Fruit fly (Drosophila melanogaster) whole organism, embryonic: ENCODE measurements around the gene Vm32E.

Experiments used
- Ada2b ChIP-seq: fragments of 200-800 bp; sonication (Bioruptor generic); IDR thresholded peaks from 2 replicates; pipeline ENCODE4 v1.3.6; 2022; ENCODE audit warnings: missing biosample characterization, missing genetic modification characterization
- Bteb2 ChIP-seq: fragments of 200-800 bp; sonication (Bioruptor generic); optimal IDR thresholded peaks from 2 replicates; lab custom pipeline; 2016; ENCODE audit warnings: missing biosample characterization, missing genetic modification characterization
- CG10267 ChIP-seq: fragments of 200-800 bp; sonication (Bioruptor generic); optimal IDR thresholded peaks from 2 replicates; lab custom pipeline; 2018; ENCODE audit warnings: missing biosample characterization, mild to moderate bottlenecking, missing genetic modification characterization, moderate library complexity
- CG10462 ChIP-seq: fragments of 200-800 bp; sonication (Bioruptor generic); optimal IDR thresholded peaks from 2 replicates; lab custom pipeline; 2016; ENCODE audit warnings: missing biosample characterization, missing genetic modification characterization
- CG11456 ChIP-seq: fragments of 200-800 bp; sonication (Bioruptor generic); IDR thresholded peaks from 3 replicates; pipeline ENCODE4 v1.3.6; 2022; ENCODE audit warnings: missing biosample characterization, missing genetic modification characterization
- CG11504 ChIP-seq: fragments of 200-800 bp; sonication (Bioruptor generic); optimal IDR thresholded peaks from 3 replicates; lab custom pipeline; 2019; ENCODE audit warnings: missing biosample characterization, mild to moderate bottlenecking, missing genetic modification characterization, moderate library complexity
- CG14965 ChIP-seq: fragments of 200-800 bp; sonication (Bioruptor generic); optimal IDR thresholded peaks from 2 replicates; lab custom pipeline; 2016; ENCODE audit warnings: missing biosample characterization, missing genetic modification characterization, borderline replicate concordance
- CG15011 ChIP-seq: fragments of 200-800 bp; sonication (Bioruptor generic); optimal IDR thresholded peaks from 3 replicates; lab custom pipeline; 2018; ENCODE audit warnings: missing biosample characterization, mild to moderate bottlenecking, missing genetic modification characterization
- CG17829 ChIP-seq: fragments of 200-800 bp; optimal IDR thresholded peaks from 2 replicates; lab custom pipeline; 2019; ENCODE audit warnings: missing biosample characterization, mild to moderate bottlenecking, missing genetic modification characterization, moderate library complexity
- CG1832 ChIP-seq: fragments of 200-800 bp; sonication (Bioruptor generic); optimal IDR thresholded peaks from 2 replicates; lab custom pipeline; 2017; ENCODE audit warnings: missing biosample characterization, mild to moderate bottlenecking, missing genetic modification characterization, inconsistent platforms
- CG31365 ChIP-seq: fragments of 200-800 bp; sonication (Bioruptor generic); optimal IDR thresholded peaks from 2 replicates; lab custom pipeline; 2018; ENCODE audit warnings: missing biosample characterization, mild to moderate bottlenecking, missing genetic modification characterization
- CG32772 ChIP-seq: fragments of 200-800 bp; sonication (Bioruptor generic); IDR thresholded peaks from 2 replicates; pipeline ENCODE4 v1.3.6; 2022; ENCODE audit warnings: missing biosample characterization, missing genetic modification characterization
- CG34224 ChIP-seq: fragments of 200-800 bp; sonication (Bioruptor generic); IDR thresholded peaks from 3 replicates; pipeline ENCODE4 v1.3.6; 2022; ENCODE audit warnings: missing biosample characterization, missing genetic modification characterization; ENCODE audit not compliant: partially characterized antibody
- CG6689 ChIP-seq: fragments of 200-800 bp; sonication (Bioruptor generic); IDR thresholded peaks from 2 replicates; pipeline ENCODE4 v1.3.6; 2022; ENCODE audit warnings: missing biosample characterization, missing genetic modification characterization
- CG7928 ChIP-seq: fragments of 200-800 bp; sonication (Bioruptor generic); optimal IDR thresholded peaks from 2 replicates; lab custom pipeline; 2017; ENCODE audit warnings: missing biosample characterization, mild to moderate bottlenecking, missing genetic modification characterization
- CTCF ChIP-seq: fragments of 200-800 bp; sonication (Bioruptor generic); optimal IDR thresholded peaks from 2 replicates; lab custom pipeline; 2017; ENCODE audit warnings: missing biosample characterization, mild to moderate bottlenecking, missing genetic modification characterization, moderate library complexity
- Dip2 ChIP-seq: fragments of 200-800 bp; sonication (Bioruptor generic); IDR thresholded peaks from 2 replicates; pipeline ENCODE4 v1.3.6; 2022; ENCODE audit warnings: missing biosample characterization, missing genetic modification characterization
- Doc2 ChIP-seq: fragments of 200-800 bp; sonication (Bioruptor generic); IDR thresholded peaks from 2 replicates; pipeline ENCODE4 v1.3.6; 2022; ENCODE audit warnings: missing biosample characterization, missing genetic modification characterization
- E2f2 ChIP-seq: fragments of 200-800 bp; sonication (Bioruptor generic); IDR thresholded peaks from 2 replicates; pipeline ENCODE4 v1.3.6; 2022; ENCODE audit warnings: missing biosample characterization, missing genetic modification characterization
- Fer2 ChIP-seq: fragments of 200-800 bp; sonication (Bioruptor generic); optimal IDR thresholded peaks from 2 replicates; lab custom pipeline; 2018; ENCODE audit warnings: missing biosample characterization, mild to moderate bottlenecking, missing genetic modification characterization, moderate library complexity
- Gsc ChIP-seq: fragments of 200-800 bp; sonication (Bioruptor generic); IDR thresholded peaks from 2 replicates; pipeline ENCODE4 v1.3.6; 2022; ENCODE audit warnings: missing biosample characterization, missing genetic modification characterization
- HLH4C ChIP-seq: fragments of 200-800 bp; sonication (Bioruptor generic); IDR thresholded peaks from 3 replicates; pipeline ENCODE4 v1.3.6; 2022; ENCODE audit warnings: missing biosample characterization, missing genetic modification characterization; ENCODE audit not compliant: partially characterized antibody
- Hr51 ChIP-seq, 2 experiments: fragments of 200-800 bp; sonication (Bioruptor generic); optimal IDR thresholded peaks; 2 replicates in 1 of 2; 3 replicates in 1 of 2; lab custom pipeline; 2016 to 2018; ENCODE audit warnings: missing biosample characterization in 2 of 2, missing genetic modification characterization in 2 of 2, mild to moderate bottlenecking in 1 of 2, moderate library complexity in 1 of 2
- Lim3 ChIP-seq: fragments of 200-800 bp; sonication (Bioruptor generic); IDR thresholded peaks from 2 replicates; pipeline ENCODE4 v1.3.6; 2022; ENCODE audit warnings: missing biosample characterization, missing genetic modification characterization
- MESR4 ChIP-seq: fragments of 200-800 bp; sonication (Bioruptor generic); optimal IDR thresholded peaks from 2 replicates; lab custom pipeline; 2018; ENCODE audit warnings: missing biosample characterization, mild to moderate bottlenecking, missing genetic modification characterization, moderate library complexity
- Max ChIP-seq: fragments of 200-800 bp; sonication (Bioruptor generic); optimal IDR thresholded peaks from 2 replicates; lab custom pipeline; 2016; ENCODE audit warnings: missing biosample characterization, mild to moderate bottlenecking, missing genetic modification characterization
- Optix ChIP-seq: fragments of 200-800 bp; sonication (Bioruptor generic); IDR thresholded peaks from 3 replicates; pipeline ENCODE4 v1.3.6; 2022; ENCODE audit warnings: missing biosample characterization, missing genetic modification characterization
- PHDP ChIP-seq: fragments of 200-800 bp; sonication (Bioruptor generic); optimal IDR thresholded peaks from 3 replicates; lab custom pipeline; 2018; ENCODE audit warnings: missing biosample characterization, mild to moderate bottlenecking, missing genetic modification characterization, moderate library complexity
- Sox100B ChIP-seq: fragments of 200-800 bp; sonication (Bioruptor generic); optimal IDR thresholded peaks from 3 replicates; lab custom pipeline; 2018; ENCODE audit warnings: missing biosample characterization, mild to moderate bottlenecking, missing genetic modification characterization
- Vsx1 ChIP-seq: fragments of 200-800 bp; sonication (Bioruptor generic); optimal IDR thresholded peaks from 2 replicates; lab custom pipeline; 2017; ENCODE audit warnings: missing biosample characterization, mild to moderate bottlenecking, missing genetic modification characterization, missing genetic modification reagents
- ab ChIP-seq: fragments of 200-800 bp; sonication (Bioruptor generic); optimal IDR thresholded peaks from 2 replicates; lab custom pipeline; 2016; ENCODE audit warnings: missing biosample characterization, missing genetic modification characterization
- ap ChIP-seq: fragments of 200-800 bp; sonication (Bioruptor generic); IDR thresholded peaks from 2 replicates; pipeline ENCODE4 v1.3.6; 2022; ENCODE audit warnings: missing biosample characterization, missing genetic modification characterization
- bbx ChIP-seq: fragments of 200-800 bp; sonication (Bioruptor generic); IDR thresholded peaks from 2 replicates; pipeline ENCODE4 v1.3.6; 2022; ENCODE audit warnings: missing biosample characterization, missing genetic modification characterization; ENCODE audit not compliant: partially characterized antibody
- corto ChIP-seq: fragments of 200-800 bp; sonication (Bioruptor generic); optimal IDR thresholded peaks from 2 replicates; lab custom pipeline; 2016; ENCODE audit warnings: missing biosample characterization, mild to moderate bottlenecking, missing genetic modification characterization, moderate library complexity
- crc ChIP-seq: fragments of 200-800 bp; sonication (Bioruptor generic); optimal IDR thresholded peaks from 2 replicates; lab custom pipeline; 2016; ENCODE audit warnings: missing biosample characterization, missing genetic modification characterization
- crol ChIP-seq: fragments of 200-800 bp; sonication (Bioruptor generic); IDR thresholded peaks from 2 replicates; pipeline ENCODE4 v1.3.6; 2022; ENCODE audit warnings: missing biosample characterization, missing genetic modification characterization
- cwo ChIP-seq: fragments of 200-800 bp; sonication (Bioruptor generic); optimal IDR thresholded peaks from 3 replicates; lab custom pipeline; 2017; ENCODE audit warnings: missing biosample characterization, missing genetic modification characterization, mild to moderate bottlenecking, moderate library complexity, missing genetic modification reagents
- dati ChIP-seq: fragments of 200-800 bp; sonication (Bioruptor generic); IDR thresholded peaks from 2 replicates; pipeline ENCODE4 v1.3.6; 2022; ENCODE audit warnings: missing biosample characterization, missing genetic modification characterization
- gsb-n ChIP-seq: fragments of 200-800 bp; sonication (Bioruptor generic); optimal IDR thresholded peaks from 3 replicates; lab custom pipeline; 2018; ENCODE audit warnings: missing biosample characterization, mild to moderate bottlenecking, missing genetic modification characterization
- jing ChIP-seq: fragments of 200-800 bp; sonication (Bioruptor generic); optimal IDR thresholded peaks from 2 replicates; lab custom pipeline; 2018; ENCODE audit warnings: missing biosample characterization, mild to moderate bottlenecking, missing genetic modification characterization
- mam ChIP-seq: fragments of 200-800 bp; sonication (Bioruptor generic); optimal IDR thresholded peaks from 3 replicates; lab custom pipeline; 2016; ENCODE audit warnings: missing biosample characterization, missing genetic modification characterization
- oc ChIP-seq: fragments of 200-800 bp; sonication (Bioruptor generic); optimal IDR thresholded peaks from 2 replicates; lab custom pipeline; 2018; ENCODE audit warnings: missing biosample characterization, mild to moderate bottlenecking, missing genetic modification characterization, moderate library complexity
- odd ChIP-seq: fragments of 200-800 bp; sonication (Bioruptor generic); optimal IDR thresholded peaks from 2 replicates; lab custom pipeline; 2017; ENCODE audit warnings: missing biosample characterization, mild to moderate bottlenecking, missing genetic modification characterization
- org-1 ChIP-seq: fragments of 200-800 bp; sonication (Bioruptor generic); optimal IDR thresholded peaks from 2 replicates; lab custom pipeline; 2017; ENCODE audit warnings: missing biosample characterization, missing genetic modification characterization
- p53 ChIP-seq: fragments of 200-800 bp; sonication (Bioruptor generic); optimal IDR thresholded peaks from 2 replicates; lab custom pipeline; 2016; ENCODE audit warnings: missing biosample characterization, missing genetic modification characterization
- psq ChIP-seq: fragments of 200-800 bp; sonication (Bioruptor generic); optimal IDR thresholded peaks from 2 replicates; lab custom pipeline; 2017; ENCODE audit warnings: missing biosample characterization, missing genetic modification characterization
- rib ChIP-seq: fragments of 200-800 bp; sonication (Bioruptor generic); IDR thresholded peaks from 2 replicates; pipeline ENCODE4 v1.3.6; 2022; ENCODE audit warnings: missing biosample characterization, missing genetic modification characterization
- sd ChIP-seq: fragments of 200-800 bp; sonication (Bioruptor generic); optimal IDR thresholded peaks from 3 replicates; lab custom pipeline; 2018; ENCODE audit warnings: missing biosample characterization, mild to moderate bottlenecking, missing genetic modification characterization, moderate library complexity
- sisA ChIP-seq: fragments of 200-800 bp; sonication (Bioruptor generic); IDR thresholded peaks from 2 replicates; pipeline ENCODE4 v1.3.6; 2022; ENCODE audit warnings: missing biosample characterization, missing genetic modification characterization
- stwl ChIP-seq: fragments of 200-800 bp; sonication (Bioruptor generic); optimal IDR thresholded peaks from 3 replicates; lab custom pipeline; 2018; ENCODE audit warnings: missing biosample characterization, mild to moderate bottlenecking, missing genetic modification characterization, moderate library complexity
- zfh2 ChIP-seq: fragments of 200-800 bp; sonication (Bioruptor generic); optimal IDR thresholded peaks from 2 replicates; lab custom pipeline; 2016; ENCODE audit warnings: missing biosample characterization, missing genetic modification characterization

Gene Vm32E

dm6 chr2L:11206604-11207238 lies 35.3 kb upstream of the Vm32E start (continued):
- TF ChIP-seq dati (GFP tag; lab: Robert Waterston, UW) (no peak), Fer2 (tag; lab: Kevin White, UChicago) (no peak), stwl (no peak), corto (GFP tag; lab: Kevin White, UChicago) (no peak), Optix (GFP tag; lab: Robert Waterston, UW) (no peak), CG11504 (tag; lab: Kevin White, UChicago) (peak; percentile 4), MESR4 (GFP tag; lab: Kevin White, UChicago) (no peak), psq (peak; percentile 11), CG32772 (GFP tag; lab: Robert Waterston, UW) (no peak), Max (no peak), CTCF (no peak), mam (GFP tag; lab: Kevin White, UChicago) (no peak), oc (tag; lab: Kevin White, UChicago) (peak; percentile 86), ab (GFP tag; lab: Kevin White, UChicago) (peak; percentile 3), E2f2 (no peak), CG34224 (no peak), CG1832 (GFP tag; lab: Kevin White, UChicago) (peak; percentile 23), bbx (GFP tag; lab: Robert Waterston, UW) (no peak), crol (GFP tag; lab: Robert Waterston, UW) (no peak), CG31365 (no peak), rib (GFP tag; lab: Robert Waterston, UW) (no peak), Sox100B (GFP tag; lab: Kevin White, UChicago) (no peak), org-1 (GFP tag; lab: Kevin White, UChicago) (no peak), p53 (GFP tag; lab: Kevin White, UChicago) (no peak), CG15011 (GFP tag; lab: Kevin White, UChicago) (no peak), Lim3 (GFP tag; lab: Robert Waterston, UW) (no peak), sisA (GFP tag; lab: Robert Waterston, UW) (no peak), odd (GFP tag; lab: Kevin White, UChicago) (peak; percentile 52), CG10267 (tag; lab: Kevin White, UChicago) (no peak), crc (GFP tag; lab: Kevin White, UChicago) (no peak), cwo (GFP tag; lab: Kevin White, UChicago) (no peak), Dip2 (GFP tag; lab: Robert Waterston, UW) (no peak), CG17829 (tag; lab: Kevin White, UChicago) (no peak), CG7928 (GFP tag; lab: Kevin White, UChicago) (no peak), sd (peak; percentile 46), jing (GFP tag; lab: Kevin White, UChicago) (peak; percentile 1), CG14965 (no peak), Ada2b (GFP tag; lab: Robert Waterston, UW) (no peak), Vsx1 (peak; percentile 18), CG11456 (GFP tag; lab: Robert Waterston, UW) (no peak), Hr51 (GFP tag; optimal IDR thresholded peaks at IDR 0.05; lab: Kevin White, UChicago) (no peak), CG6689 (GFP tag; lab: Robert Waterston, UW) (no peak), ap (GFP tag; lab: Robert Waterston, UW) (no peak), CG10462 (GFP tag; lab: Kevin White, UChicago) (no peak), Doc2 (no peak), gsb-n (peak; percentile 56), Gsc (GFP tag; lab: Robert Waterston, UW) (no peak), HLH4C (no peak), Bteb2 (GFP tag; lab: Kevin White, UChicago) (no peak), PHDP (tag; lab: Kevin White, UChicago) (no peak), zfh2 (GFP tag; lab: Kevin White, UChicago) (no peak)
